Fruit fly (Drosophila melanogaster) whole organism, embryonic: ENCODE data around the gene cv-c.

Experiments used
- Asciz ChIP-seq: fragments of 200-800 bp; sonication (Bioruptor generic); optimal IDR thresholded peaks from 2 replicates; lab custom pipeline; 2017; ENCODE audit warnings: missing biosample characterization, mild to moderate bottlenecking, missing genetic modification characterization, missing genetic modification reagents
- Atf-2 ChIP-seq: fragments of 200-800 bp; sonication (Bioruptor generic); optimal IDR thresholded peaks from 2 replicates; lab custom pipeline; 2016; ENCODE audit warnings: missing biosample characterization, missing genetic modification characterization
- CG10321 ChIP-seq: fragments of 200-800 bp; sonication (Bioruptor generic); IDR thresholded peaks from 2 replicates; pipeline ENCODE4 v1.3.6; 2022; ENCODE audit warnings: missing biosample characterization, missing genetic modification characterization
- CG10543 ChIP-seq: fragments of 200-800 bp; sonication (Bioruptor generic); optimal IDR thresholded peaks from 3 replicates; lab custom pipeline; 2017; ENCODE audit warnings: missing biosample characterization, mild to moderate bottlenecking, missing genetic modification characterization, moderate library complexity
- CG11085 ChIP-seq: fragments of 200-800 bp; sonication (Bioruptor generic); IDR thresholded peaks from 2 replicates; pipeline ENCODE4 v1.3.6; 2022; ENCODE audit warnings: missing biosample characterization, missing genetic modification characterization
- CG1233 ChIP-seq: fragments of 200-800 bp; sonication (Bioruptor generic); optimal IDR thresholded peaks from 4 replicates; lab custom pipeline; 2018; ENCODE audit warnings: missing biosample characterization, mild to moderate bottlenecking, missing genetic modification characterization
- CG14050 ChIP-seq: fragments of 200-800 bp; sonication (Bioruptor generic); IDR thresholded peaks from 3 replicates; pipeline ENCODE4 v1.3.6; 2022; ENCODE audit warnings: missing biosample characterization, missing genetic modification characterization
- CG17359 ChIP-seq: fragments of 200-800 bp; sonication (Bioruptor generic); optimal IDR thresholded peaks from 3 replicates; lab custom pipeline; 2018; ENCODE audit warnings: missing biosample characterization, mild to moderate bottlenecking, missing genetic modification characterization, moderate library complexity
- CG2116 ChIP-seq: fragments of 200-800 bp; sonication (Bioruptor generic); optimal IDR thresholded peaks from 3 replicates; lab custom pipeline; 2018; ENCODE audit warnings: missing biosample characterization, mild to moderate bottlenecking, missing genetic modification characterization
- CG31388 ChIP-seq: fragments of 200-800 bp; sonication (Bioruptor generic); optimal IDR thresholded peaks from 2 replicates; lab custom pipeline; 2016; ENCODE audit warnings: missing biosample characterization, missing genetic modification characterization
- CG3281 ChIP-seq: fragments of 200-800 bp; sonication (Bioruptor generic); optimal IDR thresholded peaks from 3 replicates; lab custom pipeline; 2017; ENCODE audit warnings: missing biosample characterization, mild to moderate bottlenecking, missing genetic modification characterization
- CG3407 ChIP-seq: fragments of 200-800 bp; sonication (Bioruptor generic); optimal IDR thresholded peaks from 2 replicates; lab custom pipeline; 2018; ENCODE audit warnings: missing biosample characterization, mild to moderate bottlenecking, missing genetic modification characterization
- CG4328 ChIP-seq: fragments of 200-800 bp; sonication (Bioruptor generic); optimal IDR thresholded peaks from 3 replicates; lab custom pipeline; 2017; ENCODE audit warnings: missing biosample characterization, missing genetic modification reagents, missing genetic modification characterization
- CG4617 ChIP-seq: fragments of 200-800 bp; sonication (Bioruptor generic); optimal IDR thresholded peaks from 3 replicates; lab custom pipeline; 2016; ENCODE audit warnings: missing biosample characterization, missing genetic modification characterization, borderline replicate concordance
- CG5245 ChIP-seq: fragments of 200-800 bp; sonication (Bioruptor generic); optimal IDR thresholded peaks from 3 replicates; lab custom pipeline; 2016; ENCODE audit warnings: missing biosample characterization, missing genetic modification characterization
- CG6791 ChIP-seq: fragments of 200-800 bp; sonication (Bioruptor generic); IDR thresholded peaks from 3 replicates; pipeline ENCODE4 v1.3.6; 2022; ENCODE audit warnings: missing biosample characterization, missing genetic modification characterization; ENCODE audit not compliant: partially characterized antibody
- CG7372 ChIP-seq: fragments of 200-800 bp; sonication (Bioruptor generic); IDR thresholded peaks from 2 replicates; pipeline ENCODE4 v1.3.6; 2022; ENCODE audit warnings: missing biosample characterization, missing genetic modification characterization
- CG8281 ChIP-seq: fragments of 200-800 bp; sonication (Bioruptor generic); optimal IDR thresholded peaks from 2 replicates; lab custom pipeline; 2018; ENCODE audit warnings: missing biosample characterization, mild to moderate bottlenecking, missing genetic modification characterization, moderate library complexity
- CG9876 ChIP-seq: fragments of 200-800 bp; sonication (Bioruptor generic); optimal IDR thresholded peaks from 2 replicates; lab custom pipeline; 2016; ENCODE audit warnings: missing biosample characterization, missing genetic modification characterization
- D19A ChIP-seq: fragments of 200-800 bp; optimal IDR thresholded peaks from 3 replicates; lab custom pipeline; 2019; ENCODE audit warnings: missing biosample characterization, mild to moderate bottlenecking, missing genetic modification characterization, moderate library complexity
- Dip3 ChIP-seq: fragments of 200-800 bp; sonication (Bioruptor generic); optimal IDR thresholded peaks from 3 replicates; lab custom pipeline; 2016; ENCODE audit warnings: missing biosample characterization, missing genetic modification characterization
- HLH3B ChIP-seq: fragments of 200-800 bp; sonication (Bioruptor generic); IDR thresholded peaks from 2 replicates; pipeline ENCODE4 v1.3.6; 2022; ENCODE audit warnings: missing biosample characterization, missing genetic modification characterization
- Hey ChIP-seq: fragments of 200-800 bp; sonication (Bioruptor generic); optimal IDR thresholded peaks from 3 replicates; lab custom pipeline; 2018; ENCODE audit warnings: missing biosample characterization, mild to moderate bottlenecking, missing genetic modification characterization
- Kr ChIP-seq: fragments of 200-800 bp; sonication (Bioruptor generic); optimal IDR thresholded peaks from 2 replicates; lab custom pipeline; 2017; ENCODE audit warnings: missing biosample characterization, mild to moderate bottlenecking, missing genetic modification characterization
- MTF-1 ChIP-seq: fragments of 200-800 bp; sonication (Bioruptor generic); optimal IDR thresholded peaks from 2 replicates; lab custom pipeline; 2018; ENCODE audit warnings: missing biosample characterization, mild to moderate bottlenecking, missing genetic modification characterization, borderline replicate concordance
- NC2α ChIP-seq: fragments of 200-800 bp; sonication (Bioruptor generic); optimal IDR thresholded peaks from 2 replicates; lab custom pipeline; 2016; ENCODE audit warnings: missing biosample characterization, missing genetic modification characterization
- Opbp ChIP-seq: fragments of 200-800 bp; sonication (Bioruptor generic); IDR thresholded peaks from 3 replicates; pipeline ENCODE4 v1.3.6; 2022; ENCODE audit warnings: missing biosample characterization, missing genetic modification characterization; ENCODE audit not compliant: partially characterized antibody
- Rfx ChIP-seq: fragments of 200-800 bp; sonication (Bioruptor generic); IDR thresholded peaks from 2 replicates; pipeline ENCODE4 v1.3.6; 2022; ENCODE audit warnings: missing biosample characterization, missing genetic modification characterization
- Sry-δ ChIP-seq: fragments of 200-800 bp; sonication (Bioruptor generic); optimal IDR thresholded peaks from 2 replicates; lab custom pipeline; 2016; ENCODE audit warnings: missing biosample characterization, missing genetic modification characterization
- Usf ChIP-seq: fragments of 200-800 bp; sonication (Bioruptor generic); optimal IDR thresholded peaks from 2 replicates; lab custom pipeline; 2017; ENCODE audit warnings: missing genotype, missing biosample characterization, missing genetic modification characterization
- amos ChIP-seq: fragments of 200-800 bp; sonication (Bioruptor generic); IDR thresholded peaks from 2 replicates; pipeline ENCODE4 v1.3.6; 2022; ENCODE audit warnings: missing biosample characterization, missing genetic modification characterization; ENCODE audit not compliant: partially characterized antibody
- cato ChIP-seq: fragments of 200-800 bp; sonication (Bioruptor generic); optimal IDR thresholded peaks from 2 replicates; lab custom pipeline; 2016; ENCODE audit warnings: missing biosample characterization, missing genetic modification characterization, borderline replicate concordance
- caup ChIP-seq: fragments of 200-800 bp; sonication (Bioruptor generic); optimal IDR thresholded peaks from 3 replicates; lab custom pipeline; 2017; ENCODE audit warnings: missing biosample characterization, mild to moderate bottlenecking, missing genetic modification characterization, moderate library complexity; ENCODE audit not compliant: severe bottlenecking
- chif ChIP-seq, 2 experiments: fragments of 200-800 bp; sonication (Bioruptor generic); optimal IDR thresholded peaks; 3 replicates each; lab custom pipeline; 2016; ENCODE audit warnings: missing biosample characterization in 2 of 2, missing genetic modification characterization in 2 of 2
- crol ChIP-seq: fragments of 200-800 bp; sonication (Bioruptor generic); IDR thresholded peaks from 2 replicates; pipeline ENCODE4 v1.3.6; 2022; ENCODE audit warnings: missing biosample characterization, missing genetic modification characterization
- cwo ChIP-seq: fragments of 200-800 bp; sonication (Bioruptor generic); optimal IDR thresholded peaks from 3 replicates; lab custom pipeline; 2017; ENCODE audit warnings: missing biosample characterization, missing genetic modification characterization, mild to moderate bottlenecking, moderate library complexity, missing genetic modification reagents
- dan ChIP-seq: fragments of 200-800 bp; sonication (Bioruptor generic); IDR thresholded peaks from 2 replicates; pipeline ENCODE4 v1.3.6; 2022; ENCODE audit warnings: missing biosample characterization, missing genetic modification characterization
- disco-r ChIP-seq: fragments of 200-800 bp; sonication (Bioruptor generic); optimal IDR thresholded peaks from 2 replicates; lab custom pipeline; 2016; ENCODE audit warnings: missing biosample characterization, missing genetic modification characterization
- gce ChIP-seq: fragments of 200-800 bp; sonication (Bioruptor generic); IDR thresholded peaks from 3 replicates; pipeline ENCODE4 v1.3.6; 2022; ENCODE audit warnings: missing biosample characterization, missing genetic modification characterization
- gem ChIP-seq: fragments of 200-800 bp; sonication (Bioruptor generic); optimal IDR thresholded peaks from 2 replicates; lab custom pipeline; 2019; ENCODE audit warnings: missing biosample characterization, mild to moderate bottlenecking, missing genetic modification characterization, moderate library complexity
- hth ChIP-seq: fragments of >200 bp; optimal IDR thresholded peaks from 2 replicates; lab custom pipeline; 2017; ENCODE audit warnings: inconsistent platforms
- maf-S ChIP-seq: fragments of 200-800 bp; sonication (Bioruptor generic); optimal IDR thresholded peaks from 2 replicates; lab custom pipeline; 2016; ENCODE audit warnings: missing biosample characterization, missing genetic modification characterization
- odd ChIP-seq: fragments of 200-800 bp; sonication (Bioruptor generic); optimal IDR thresholded peaks from 2 replicates; lab custom pipeline; 2017; ENCODE audit warnings: missing biosample characterization, mild to moderate bottlenecking, missing genetic modification characterization
- seq ChIP-seq: fragments of 200-800 bp; sonication (Bioruptor generic); IDR thresholded peaks from 2 replicates; pipeline ENCODE4 v1.3.6; 2022; ENCODE audit warnings: missing biosample characterization, missing genetic modification characterization
- sisA ChIP-seq: fragments of 200-800 bp; sonication (Bioruptor generic); IDR thresholded peaks from 2 replicates; pipeline ENCODE4 v1.3.6; 2022; ENCODE audit warnings: missing biosample characterization, missing genetic modification characterization
- stc ChIP-seq: fragments of 200-800 bp; sonication (Bioruptor generic); IDR thresholded peaks from 2 replicates; pipeline ENCODE4 v1.3.6; 2022; ENCODE audit warnings: missing biosample characterization, missing genetic modification characterization
- tio ChIP-seq: fragments of 200-800 bp; sonication (Bioruptor generic); optimal IDR thresholded peaks from 2 replicates; lab custom pipeline; 2017; ENCODE audit warnings: missing biosample characterization, missing genetic modification characterization, inconsistent platforms
- twi ChIP-seq: fragments of 200-800 bp; optimal IDR thresholded peaks from 2 replicates; lab custom pipeline; 2019; ENCODE audit warnings: missing biosample characterization, mild to moderate bottlenecking, missing genetic modification characterization, moderate library complexity
- z ChIP-seq: fragments of 200-800 bp; sonication (Bioruptor generic); IDR thresholded peaks from 3 replicates; pipeline ENCODE4 v1.3.6; 2022; ENCODE audit warnings: missing biosample characterization, missing genetic modification characterization

The cv-c gene

dm6 chr3R:14511123-14511908 is 29.8 kb upstream of the cv-c start, which contains the start of the genes HtrA2 and mRpL11 (continued):
- peak; percentile 25 for TF ChIP-seq CG3407 (GFP tag; lab: Kevin White, UChicago)
- TF ChIP-seq tio (GFP tag; lab: Kevin White, UChicago), result peak; percentile 18
- peak; percentile 1 for TF ChIP-seq CG8281 (tag; lab: Kevin White, UChicago)
- no peak for TF ChIP-seq dan
- peak; percentile 30; the same call in 1 of the 2 replicates for TF ChIP-seq CG11085 (GFP tag; lab: Robert Waterston, UW)
- peak; percentile 40 for TF ChIP-seq disco-r (GFP tag; lab: Kevin White, UChicago)
- TF ChIP-seq CG4328 (GFP tag; lab: Kevin White, UChicago), result peak; percentile 18
- TF ChIP-seq NC2α (GFP tag; lab: Kevin White, UChicago), result no peak
- peak; percentile 45 for TF ChIP-seq maf-S
- no peak for TF ChIP-seq CG10321 (GFP tag; lab: Robert Waterston, UW)
- TF ChIP-seq MTF-1, result no peak
- TF ChIP-seq Asciz (GFP tag; lab: Kevin White, UChicago), result peak; percentile 21
- TF ChIP-seq CG6791 (GFP tag; lab: Robert Waterston, UW), result peak; percentile 51; the same call in 1 of the 3 replicates
- no peak for TF ChIP-seq z (GFP tag; lab: Robert Waterston, UW)
- TF ChIP-seq gem (tag; lab: Kevin White, UChicago), result peak; percentile 74
- no peak for TF ChIP-seq stc
- no peak for TF ChIP-seq CG9876 (GFP tag; lab: Kevin White, UChicago)
- no peak; the same call in 1 of the 2 replicates for TF ChIP-seq sisA (GFP tag; lab: Robert Waterston, UW)
- peak; percentile 23; the same call in 1 of the 2 replicates for TF ChIP-seq HLH3B (GFP tag; lab: Robert Waterston, UW)
- no peak for TF ChIP-seq cwo (GFP tag; lab: Kevin White, UChicago)
- TF ChIP-seq gce, result no peak
- TF ChIP-seq CG1233, result peak; percentile 50
- TF ChIP-seq Atf-2 (GFP tag; lab: Kevin White, UChicago), result peak; percentile 4
- no peak for TF ChIP-seq Hey (tag; lab: Kevin White, UChicago)
- no peak for TF ChIP-seq D19A (tag; lab: Kevin White, UChicago)
- peak; percentile 72 for TF ChIP-seq CG4617 (GFP tag; lab: Kevin White, UChicago)
- no peak for TF ChIP-seq Kr (GFP tag; lab: Kevin White, UChicago)
- peak; percentile 55 for TF ChIP-seq amos (GFP tag; lab: Robert Waterston, UW)
- peak; percentile 64 for TF ChIP-seq Sry-δ (GFP tag; lab: Kevin White, UChicago)
- TF ChIP-seq Opbp (GFP tag; lab: Robert Waterston, UW), result peak; percentile 64; the same call in 1 of the 3 replicates
- TF ChIP-seq CG2116 (GFP tag; lab: Kevin White, UChicago), result peak; percentile 57
- TF ChIP-seq odd, result no peak
- no peak for TF ChIP-seq seq (GFP tag; lab: Robert Waterston, UW)
- peak; percentile 51; the same call in 1 of the 2 replicates for TF ChIP-seq CG7372 (GFP tag; lab: Robert Waterston, UW)
- TF ChIP-seq hth (lab: Kevin White, UChicago), result no peak
- peak; percentile 42 for TF ChIP-seq CG17359 (tag; lab: Kevin White, UChicago)
- TF ChIP-seq twi (tag; lab: Kevin White, UChicago), result peak; percentile 73
- TF ChIP-seq CG31388 (GFP tag; lab: Kevin White, UChicago), result no peak
- TF ChIP-seq Dip3 (GFP tag; lab: Kevin White, UChicago), result peak; percentile 41
- TF ChIP-seq caup (GFP tag; lab: Kevin White, UChicago), result peak; percentile 39
- TF ChIP-seq CG10543 (GFP tag; lab: Kevin White, UChicago), result peak; percentile 56
- no peak for TF ChIP-seq CG14050 (GFP tag; lab: Robert Waterston, UW)
- TF ChIP-seq Rfx, result peak; percentile 77
- TF ChIP-seq cato, result no peak
- TF ChIP-seq CG5245 (GFP tag; lab: Kevin White, UChicago), result no peak
- TF ChIP-seq crol (GFP tag; lab: Robert Waterston, UW), result no peak
- TF ChIP-seq chif (GFP tag; optimal IDR thresholded peaks at IDR 0.05; lab: Kevin White, UChicago), result peak; percentile 39 to 60
- TF ChIP-seq Usf (GFP tag; lab: Kevin White, UChicago), result peak; percentile 50
- peak; percentile 59 for TF ChIP-seq CG3281
